Fruit fly (Drosophila melanogaster) whole organism, embryonic: ENCODE data around the gene CG11178.
A peak's percentile ranks its signal among the peaks of the same experiment; 100 is the strongest.

Experiments used
- C15 ChIP-seq: fragments of 200-800 bp; sonication (Bioruptor generic); IDR thresholded peaks from 3 replicates; pipeline ENCODE4 v1.3.6; 2022; ENCODE audit warnings: missing biosample characterization, missing genetic modification characterization
- CG10267 ChIP-seq: fragments of 200-800 bp; sonication (Bioruptor generic); optimal IDR thresholded peaks from 2 replicates; lab custom pipeline; 2018; ENCODE audit warnings: missing biosample characterization, mild to moderate bottlenecking, missing genetic modification characterization, moderate library complexity
- CG11695 ChIP-seq: fragments of 200-800 bp; sonication (Bioruptor generic); IDR thresholded peaks from 3 replicates; pipeline ENCODE4 v1.3.6; 2022; ENCODE audit warnings: missing biosample characterization, missing genetic modification characterization
- CG12299 ChIP-seq: fragments of 200-800 bp; sonication (Bioruptor generic); optimal IDR thresholded peaks from 2 replicates; lab custom pipeline; 2018; ENCODE audit warnings: missing biosample characterization, mild to moderate bottlenecking, missing genetic modification characterization
- CG12942 ChIP-seq: fragments of 200-800 bp; sonication (Bioruptor generic); optimal IDR thresholded peaks from 3 replicates; lab custom pipeline; 2016; ENCODE audit warnings: missing biosample characterization, missing genetic modification characterization
- CG13287 ChIP-seq: fragments of 200-800 bp; sonication (Bioruptor generic); IDR thresholded peaks from 2 replicates; pipeline ENCODE4 v1.3.6; 2022; ENCODE audit warnings: missing biosample characterization, missing genetic modification characterization; ENCODE audit not compliant: partially characterized antibody
- CG13624 ChIP-seq: fragments of 200-800 bp; sonication (Bioruptor generic); optimal IDR thresholded peaks from 2 replicates; lab custom pipeline; 2016; ENCODE audit warnings: missing biosample characterization, missing genetic modification characterization
- CG14050 ChIP-seq: fragments of 200-800 bp; sonication (Bioruptor generic); IDR thresholded peaks from 3 replicates; pipeline ENCODE4 v1.3.6; 2022; ENCODE audit warnings: missing biosample characterization, missing genetic modification characterization
- CG14667 ChIP-seq: fragments of 200-800 bp; sonication (Bioruptor generic); IDR thresholded peaks from 2 replicates; pipeline ENCODE4 v1.3.6; 2022; ENCODE audit warnings: missing biosample characterization, missing genetic modification characterization
- CG30431 ChIP-seq: fragments of 200-800 bp; sonication (Bioruptor generic); optimal IDR thresholded peaks from 2 replicates; lab custom pipeline; 2017; ENCODE audit warnings: missing biosample characterization, missing genetic modification characterization
- CG32767 ChIP-seq: fragments of 200-800 bp; sonication (Bioruptor generic); IDR thresholded peaks from 2 replicates; pipeline ENCODE4 v1.3.6; 2022; ENCODE audit warnings: missing biosample characterization, missing genetic modification characterization
- CG7372 ChIP-seq: fragments of 200-800 bp; sonication (Bioruptor generic); IDR thresholded peaks from 2 replicates; pipeline ENCODE4 v1.3.6; 2022; ENCODE audit warnings: missing biosample characterization, missing genetic modification characterization
- CG7786 ChIP-seq: fragments of 200-800 bp; sonication (Bioruptor generic); optimal IDR thresholded peaks from 2 replicates; lab custom pipeline; 2016; ENCODE audit warnings: missing biosample characterization, missing genetic modification characterization
- CG8359 ChIP-seq: fragments of 200-800 bp; sonication (Bioruptor generic); optimal IDR thresholded peaks from 2 replicates; lab custom pipeline; 2017; ENCODE audit warnings: missing biosample characterization, mild to moderate bottlenecking, missing genetic modification characterization, borderline replicate concordance
- CG8478 ChIP-seq: fragments of >200 bp; optimal IDR thresholded peaks from 2 replicates; lab custom pipeline; 2018
- CG8924 ChIP-seq: fragments of 200-800 bp; optimal IDR thresholded peaks from 3 replicates; lab custom pipeline; 2019; ENCODE audit warnings: missing biosample characterization, mild to moderate bottlenecking, missing genetic modification characterization, moderate library complexity
- CG9817 ChIP-seq: fragments of 200-800 bp; sonication (Bioruptor generic); optimal IDR thresholded peaks from 2 replicates; lab custom pipeline; 2018; ENCODE audit warnings: missing biosample characterization, mild to moderate bottlenecking, missing genetic modification characterization, moderate library complexity
- CG9876 ChIP-seq: fragments of 200-800 bp; sonication (Bioruptor generic); optimal IDR thresholded peaks from 2 replicates; lab custom pipeline; 2016; ENCODE audit warnings: missing biosample characterization, missing genetic modification characterization
- Doc3 ChIP-seq: fragments of 200-800 bp; sonication (Bioruptor generic); IDR thresholded peaks from 3 replicates; pipeline ENCODE4 v1.3.6; 2022; ENCODE audit warnings: missing biosample characterization, missing genetic modification characterization; ENCODE audit not compliant: partially characterized antibody
- Fer1 ChIP-seq: fragments of 200-800 bp; sonication (Bioruptor generic); optimal IDR thresholded peaks from 2 replicates; lab custom pipeline; 2017; ENCODE audit warnings: missing biosample characterization, mild to moderate bottlenecking, missing genetic modification characterization
- H2.0 ChIP-seq: fragments of 200-800 bp; sonication (Bioruptor generic); IDR thresholded peaks from 2 replicates; pipeline ENCODE4 v1.3.6; 2022; ENCODE audit warnings: missing biosample characterization, missing genetic modification characterization
- HLH54F ChIP-seq: fragments of 200-800 bp; sonication (Bioruptor generic); optimal IDR thresholded peaks from 3 replicates; lab custom pipeline; 2016; ENCODE audit warnings: missing biosample characterization, missing genetic modification characterization
- Hr78 ChIP-seq, 2 experiments: fragments of 200-800 bp in 1 of 2; fragments of >200 bp in 1 of 2; sonication (Bioruptor generic) in 1 of 2; optimal IDR thresholded peaks; 2 replicates each; lab custom pipeline; 2017 to 2019; ENCODE audit warnings: missing biosample characterization in 2 of 2, missing genetic modification characterization in 2 of 2, mild to moderate bottlenecking in 1 of 2, moderate library complexity in 1 of 2
- NC2α ChIP-seq: fragments of 200-800 bp; sonication (Bioruptor generic); optimal IDR thresholded peaks from 2 replicates; lab custom pipeline; 2016; ENCODE audit warnings: missing biosample characterization, missing genetic modification characterization
- NFAT ChIP-seq: fragments of 200-800 bp; sonication (Bioruptor generic); IDR thresholded peaks from 2 replicates; pipeline ENCODE4 v1.3.6; 2022; ENCODE audit warnings: missing biosample characterization, missing genetic modification characterization
- Nf-YA ChIP-seq: fragments of 200-800 bp; sonication (Bioruptor generic); IDR thresholded peaks from 2 replicates; pipeline ENCODE4 v1.3.6; 2022; ENCODE audit warnings: missing biosample characterization, missing genetic modification characterization
- NfI ChIP-seq: fragments of 200-800 bp; sonication (Bioruptor generic); optimal IDR thresholded peaks from 3 replicates; lab custom pipeline; 2018; ENCODE audit warnings: missing biosample characterization, mild to moderate bottlenecking, missing genetic modification characterization, moderate library complexity
- Scr ChIP-seq: fragments of 200-800 bp; sonication (Bioruptor generic); IDR thresholded peaks from 2 replicates; pipeline ENCODE4 v1.3.6; 2022; ENCODE audit warnings: missing biosample characterization, missing genetic modification characterization; ENCODE audit not compliant: partially characterized antibody
- bbx ChIP-seq: fragments of 200-800 bp; sonication (Bioruptor generic); IDR thresholded peaks from 2 replicates; pipeline ENCODE4 v1.3.6; 2022; ENCODE audit warnings: missing biosample characterization, missing genetic modification characterization; ENCODE audit not compliant: partially characterized antibody
- br ChIP-seq: fragments of >200 bp; optimal IDR thresholded peaks from 2 replicates; lab custom pipeline; 2017
- btn ChIP-seq: fragments of 200-800 bp; sonication (Bioruptor generic); optimal IDR thresholded peaks from 2 replicates; lab custom pipeline; 2016; ENCODE audit warnings: missing biosample characterization, missing genetic modification characterization
- cg ChIP-seq: fragments of 200-800 bp; sonication (Bioruptor generic); optimal IDR thresholded peaks from 3 replicates; lab custom pipeline; 2019; ENCODE audit warnings: missing biosample characterization, mild to moderate bottlenecking, missing genetic modification characterization, moderate library complexity
- dan ChIP-seq: fragments of 200-800 bp; sonication (Bioruptor generic); IDR thresholded peaks from 2 replicates; pipeline ENCODE4 v1.3.6; 2022; ENCODE audit warnings: missing biosample characterization, missing genetic modification characterization
- dati ChIP-seq: fragments of 200-800 bp; sonication (Bioruptor generic); IDR thresholded peaks from 2 replicates; pipeline ENCODE4 v1.3.6; 2022; ENCODE audit warnings: missing biosample characterization, missing genetic modification characterization
- dm ChIP-seq: fragments of 200-800 bp; sonication (Bioruptor generic); optimal IDR thresholded peaks from 3 replicates; lab custom pipeline; 2016; ENCODE audit warnings: missing biosample characterization, missing genetic modification characterization
- fd64A ChIP-seq: fragments of 200-800 bp; sonication (Bioruptor generic); optimal IDR thresholded peaks from 3 replicates; lab custom pipeline; 2018; ENCODE audit warnings: missing biosample characterization, mild to moderate bottlenecking, missing genetic modification characterization
- fu2 ChIP-seq: fragments of 200-800 bp; sonication (Bioruptor generic); optimal IDR thresholded peaks from 2 replicates; lab custom pipeline; 2016; ENCODE audit warnings: missing biosample characterization, missing genetic modification characterization
- lilli ChIP-seq: fragments of 200-800 bp; sonication (Bioruptor generic); optimal IDR thresholded peaks from 3 replicates; lab custom pipeline; 2016; ENCODE audit warnings: missing biosample characterization, missing genetic modification characterization
- nom ChIP-seq: fragments of 200-800 bp; sonication (Bioruptor generic); optimal IDR thresholded peaks from 2 replicates; lab custom pipeline; 2017; ENCODE audit warnings: missing biosample characterization, missing genetic modification characterization, mild to moderate bottlenecking, moderate library complexity, missing genetic modification reagents
- otp ChIP-seq: fragments of 200-800 bp; sonication (Bioruptor generic); IDR thresholded peaks from 3 replicates; pipeline ENCODE4, ENCODE4 v1.3.6; 2022; ENCODE audit warnings: missing biosample characterization, missing genetic modification characterization
- pum ChIP-seq: fragments of 200-800 bp; sonication (Bioruptor generic); optimal IDR thresholded peaks from 2 replicates; lab custom pipeline; 2016; ENCODE audit warnings: missing biosample characterization, missing genetic modification characterization
- pzg ChIP-seq: fragments of 200-800 bp; sonication (Bioruptor generic); optimal IDR thresholded peaks from 3 replicates; lab custom pipeline; 2018; ENCODE audit warnings: missing biosample characterization, mild to moderate bottlenecking, missing genetic modification characterization, moderate library complexity
- ranshi ChIP-seq: fragments of 200-800 bp; sonication (Bioruptor generic); IDR thresholded peaks from 2 replicates; pipeline ENCODE4 v1.3.6; 2022; ENCODE audit warnings: missing biosample characterization, missing genetic modification characterization
- scrt ChIP-seq: fragments of 200-800 bp; sonication (Bioruptor generic); optimal IDR thresholded peaks from 2 replicates; lab custom pipeline; 2018; ENCODE audit warnings: missing biosample characterization, mild to moderate bottlenecking, missing genetic modification characterization, moderate library complexity
- sisA ChIP-seq: fragments of 200-800 bp; sonication (Bioruptor generic); IDR thresholded peaks from 2 replicates; pipeline ENCODE4 v1.3.6; 2022; ENCODE audit warnings: missing biosample characterization, missing genetic modification characterization
- slou ChIP-seq: fragments of 200-800 bp; sonication (Bioruptor generic); optimal IDR thresholded peaks from 3 replicates; lab custom pipeline; 2016; ENCODE audit warnings: missing biosample characterization, missing genetic modification characterization
- ttk ChIP-seq: fragments of 200-800 bp; sonication (Bioruptor generic); IDR thresholded peaks from 2 replicates; pipeline ENCODE4 v2.1.2; 2022; ENCODE audit warnings: missing biosample characterization, missing genetic modification characterization
- unc-4 ChIP-seq: fragments of 200-800 bp; sonication (Bioruptor generic); IDR thresholded peaks from 2 replicates; pipeline ENCODE4 v1.3.6; 2022; ENCODE audit warnings: missing biosample characterization, missing genetic modification characterization; ENCODE audit not compliant: partially characterized antibody
- vfl ChIP-seq: fragments of 200-800 bp; sonication (Bioruptor generic); optimal IDR thresholded peaks from 2 replicates; lab custom pipeline; 2016; ENCODE audit warnings: missing biosample characterization, missing genetic modification characterization
- vvl ChIP-seq: fragments of 200-800 bp; sonication (Bioruptor generic); IDR thresholded peaks from 2 replicates; pipeline ENCODE4 v1.3.6; 2022; ENCODE audit warnings: missing biosample characterization, missing genetic modification characterization
- wek ChIP-seq: fragments of 200-800 bp; sonication (Bioruptor generic); optimal IDR thresholded peaks from 3 replicates; lab custom pipeline; 2018; ENCODE audit warnings: missing biosample characterization, mild to moderate bottlenecking, missing genetic modification characterization, moderate library complexity
- zen ChIP-seq: fragments of 200-800 bp; sonication (Bioruptor generic); optimal IDR thresholded peaks from 3 replicates; lab custom pipeline; 2018; ENCODE audit warnings: missing biosample characterization, mild to moderate bottlenecking, missing genetic modification characterization, moderate library complexity

Gene CG11178

DNA sequence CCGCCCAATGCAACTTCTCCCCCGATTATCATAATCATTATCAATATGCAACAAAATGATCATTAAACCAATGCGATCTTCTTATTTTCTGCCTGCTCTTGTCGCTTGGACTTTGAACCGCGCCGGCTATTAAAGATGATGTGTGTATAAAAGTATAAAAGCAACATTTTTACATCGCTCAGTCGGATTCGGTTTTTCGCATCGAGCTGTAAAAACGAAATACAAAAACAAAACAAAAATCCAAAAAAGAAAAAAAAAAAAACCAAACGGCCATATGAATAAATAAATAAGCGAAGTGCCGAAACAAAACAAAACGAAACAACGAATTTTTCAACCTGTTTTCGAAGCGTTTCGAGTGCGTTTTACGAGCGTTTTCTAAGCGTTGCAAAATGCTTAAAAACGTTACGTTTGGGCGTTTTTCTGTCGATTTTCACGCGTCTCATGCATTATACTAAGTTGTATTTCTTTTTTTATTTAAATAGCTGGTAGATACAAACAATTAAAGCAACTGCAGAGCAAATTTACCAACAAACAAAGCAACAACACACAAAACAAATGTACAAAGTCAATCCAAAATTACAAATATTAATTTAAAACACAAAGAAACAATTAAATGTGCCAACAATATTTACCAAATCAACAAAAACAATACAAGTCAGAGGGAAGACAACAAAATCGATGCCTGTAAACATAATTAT is 39.4 kb downstream of the CG11178 start (continued):
- TF ChIP-seq Hr78 (GFP tag; optimal IDR thresholded peaks at IDR 0.05; lab: Kevin White, UChicago), result no peak
- no peak for TF ChIP-seq lilli (GFP tag; lab: Kevin White, UChicago)
- no peak for TF ChIP-seq pum (GFP tag; lab: Kevin White, UChicago)
- no peak for TF ChIP-seq btn (GFP tag; lab: Kevin White, UChicago)
- no peak for TF ChIP-seq CG7786 (GFP tag; lab: Kevin White, UChicago)
- TF ChIP-seq CG14050 (GFP tag; lab: Robert Waterston, UW), result no peak
- no peak for TF ChIP-seq C15
- TF ChIP-seq fu2 (GFP tag; lab: Kevin White, UChicago), result no peak
- peak; percentile 19 for TF ChIP-seq CG8924
- no peak for TF ChIP-seq dati
- no peak for TF ChIP-seq unc-4 (GFP tag; lab: Robert Waterston, UW)
- TF ChIP-seq NFAT (GFP tag; lab: Robert Waterston, UW), result no peak
- TF ChIP-seq CG7372 (GFP tag; lab: Robert Waterston, UW), result no peak
- TF ChIP-seq CG11695 (GFP tag; lab: Robert Waterston, UW), result no peak
- no peak for TF ChIP-seq HLH54F (GFP tag; lab: Kevin White, UChicago)
- no peak for TF ChIP-seq slou (GFP tag; lab: Kevin White, UChicago)
- TF ChIP-seq scrt (GFP tag; lab: Kevin White, UChicago), result no peak
- TF ChIP-seq Scr (GFP tag; lab: Robert Waterston, UW), result no peak
- no peak for TF ChIP-seq bbx (GFP tag; lab: Robert Waterston, UW)
- TF ChIP-seq CG8478 (lab: Kevin White, UChicago), result no peak
- TF ChIP-seq cg (GFP tag; lab: Kevin White, UChicago), result no peak
- TF ChIP-seq Nf-YA, result no peak
- TF ChIP-seq ttk (GFP tag; lab: Robert Waterston, UW), result no peak
- TF ChIP-seq pzg (GFP tag; lab: Kevin White, UChicago), result no peak
- no peak for TF ChIP-seq CG13624 (GFP tag; lab: Kevin White, UChicago)
- no peak for TF ChIP-seq wek (GFP tag; lab: Kevin White, UChicago)
- no peak for TF ChIP-seq ranshi
- TF ChIP-seq vfl, result no peak
- TF ChIP-seq CG32767, result no peak
- TF ChIP-seq CG10267 (tag; lab: Kevin White, UChicago), result peak; percentile 12
- TF ChIP-seq CG9876 (GFP tag; lab: Kevin White, UChicago), result no peak
- TF ChIP-seq dm, result no peak
- TF ChIP-seq CG30431 (GFP tag; lab: Kevin White, UChicago), result no peak
- TF ChIP-seq CG14667 (GFP tag; lab: Robert Waterston, UW), result no peak
- peak; percentile 97 for TF ChIP-seq nom (GFP tag; lab: Kevin White, UChicago)
- no peak for TF ChIP-seq NC2α
- TF ChIP-seq otp (GFP tag; lab: Robert Waterston, UW), result no peak
- no peak for TF ChIP-seq Doc3 (GFP tag; lab: Robert Waterston, UW)
- peak; percentile 96 for TF ChIP-seq CG8359
- no peak for TF ChIP-seq NfI (GFP tag; lab: Kevin White, UChicago)
- no peak for TF ChIP-seq dan (GFP tag; lab: Robert Waterston, UW)
- no peak for TF ChIP-seq sisA (GFP tag; lab: Robert Waterston, UW)
- no peak for TF ChIP-seq CG13287 (GFP tag; lab: Robert Waterston, UW)
- TF ChIP-seq fd64A, result no peak
- TF ChIP-seq CG12299 (tag; lab: Kevin White, UChicago), result no peak
- peak; percentile 32 for TF ChIP-seq Fer1 (GFP tag; lab: Kevin White, UChicago)
- TF ChIP-seq zen (tag; lab: Kevin White, UChicago), result no peak
- no peak for TF ChIP-seq br
- TF ChIP-seq CG9817, result no peak
- no peak for TF ChIP-seq vvl (GFP tag; lab: Robert Waterston, UW)
- no peak for TF ChIP-seq H2.0 (GFP tag; lab: Robert Waterston, UW)
- TF ChIP-seq CG12942 (GFP tag; lab: Kevin White, UChicago), result no peak
